Worm (Caenorhabditis elegans) whole organism, midembryonic: ENCODE data around the gene F45B8.5.

Experiments
- T22C8.4 ChIP-seq: fragments of 200-800 bp; sonication (Bioruptor generic); IDR thresholded peaks from 2 replicates; pipeline ENCODE4 v1.3.6; 2022; ENCODE audit warnings: missing genetic modification characterization, missing compliant biosample characterization
- cog-1 ChIP-seq: sonication (generic microtip); optimal IDR thresholded peaks from 2 replicates; lab custom pipeline; 2016; ENCODE audit warnings: missing genetic modification characterization, missing compliant biosample characterization
- flt-1 ChIP-seq: fragments of 200-800 bp; sonication (Bioruptor generic); IDR thresholded peaks from 2 replicates; pipeline ENCODE4 v1.3.6; 2022; ENCODE audit warnings: missing genetic modification characterization, missing compliant biosample characterization
- klf-2 ChIP-seq: fragments of 200-800 bp; sonication (Bioruptor generic); conservative IDR thresholded peaks from 2 replicates; pipeline ENCODE4 v1.3.6; 2022; ENCODE audit warnings: missing genetic modification reagents, missing genetic modification characterization, missing compliant biosample characterization
- med-1 ChIP-seq: sonication (generic microtip); optimal IDR thresholded peaks from 2 replicates; lab custom pipeline; 2017; ENCODE audit warnings: missing genetic modification characterization, mild to moderate bottlenecking, missing compliant biosample characterization, antibody characterized with exemption, missing genetic modification reagents; ENCODE audit not compliant: insufficient read depth
- ztf-29 ChIP-seq: fragments of 200-800 bp; sonication (Bioruptor generic); IDR thresholded peaks from 2 replicates; pipeline ENCODE4 v1.3.6; 2022; ENCODE audit warnings: missing genetic modification reagents, missing genetic modification characterization, missing compliant biosample characterization

DNA sequence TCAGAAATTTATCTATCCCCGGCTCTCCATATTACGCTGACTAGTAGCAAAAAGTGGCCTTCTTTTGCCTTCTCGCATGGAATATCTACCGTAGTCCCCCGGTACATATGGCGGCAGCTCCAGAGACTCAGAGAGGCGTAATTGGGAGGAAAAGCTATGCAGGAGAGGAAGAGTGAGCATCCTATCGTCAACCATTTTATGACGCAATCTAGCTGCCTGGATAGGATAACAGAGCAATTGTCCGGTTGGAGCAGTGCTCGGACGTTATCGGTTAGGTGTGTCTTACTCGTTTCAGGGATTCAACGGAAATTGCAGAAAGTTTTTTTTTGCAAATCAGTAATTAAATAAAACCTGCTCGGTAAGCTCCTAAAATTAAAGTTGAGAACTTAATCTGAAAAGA is 8.7 kb upstream of the F45B8.5 start:
- TF ChIP-seq T22C8.4 (GFP tag; lab: Robert Waterston, UW): no peak
- TF ChIP-seq med-1 (GFP tag; lab: Kevin White, UChicago): no peak
- TF ChIP-seq flt-1 (GFP tag; lab: Robert Waterston, UW): no peak
- TF ChIP-seq klf-2: no peak
- no peak for TF ChIP-seq cog-1 (tag; lab: Kevin White, UChicago)
- TF ChIP-seq ztf-29 (GFP tag; lab: Robert Waterston, UW): no peak
